Worm (Caenorhabditis elegans) whole organism, L2 larva: ENCODE measurements around the gene F08B12.11.

Experiments
- C34F6.9 ChIP-seq: fragments of 150-350 bp; optimal IDR thresholded peaks from 2 replicates; lab custom pipeline; 2014; ENCODE audit warnings: missing biosample characterization, missing genetic modification characterization
- F13H6.1 ChIP-seq: sonication (generic microtip); optimal IDR thresholded peaks from 2 replicates; lab custom pipeline; 2016; ENCODE audit warnings: missing genetic modification characterization, missing compliant biosample characterization
- Y55F3AM.14 ChIP-seq: fragments of 200-800 bp; sonication (Bioruptor generic); optimal IDR thresholded peaks from 2 replicates; lab custom pipeline; 2018; ENCODE audit warnings: mild to moderate bottlenecking, missing genetic modification characterization, missing compliant biosample characterization
- ZK546.5 ChIP-seq: sonication (generic microtip); optimal IDR thresholded peaks from 2 replicates; lab custom pipeline; 2017; ENCODE audit warnings: missing biosample characterization, missing genetic modification characterization
- alr-1 ChIP-seq: fragments of 150-350 bp; optimal IDR thresholded peaks from 2 replicates; lab custom pipeline; 2014; ENCODE audit warnings: missing biosample characterization, missing genetic modification characterization
- aly-2 ChIP-seq: fragments of 150-350 bp; optimal IDR thresholded peaks from 2 replicates; lab custom pipeline; 2014; ENCODE audit warnings: missing biosample characterization, missing genetic modification characterization
- ama-1 ChIP-seq: fragments of 150-350 bp; optimal IDR thresholded peaks from 2 replicates; lab custom pipeline; 2018; ENCODE audit warnings: inconsistent platforms
- blmp-1 ChIP-seq: sonication (generic microtip); optimal IDR thresholded peaks from 2 replicates; lab custom pipeline; 2017; ENCODE audit warnings: missing genetic modification characterization, mild to moderate bottlenecking, missing compliant biosample characterization, antibody characterized with exemption, moderate library complexity; ENCODE audit not compliant: insufficient read depth
- ceh-16 ChIP-seq: fragments of 150-350 bp; optimal IDR thresholded peaks from 2 replicates; lab custom pipeline; 2014; ENCODE audit warnings: missing biosample characterization, missing genetic modification characterization
- ceh-82 ChIP-seq: fragments of 150-350 bp; optimal IDR thresholded peaks from 2 replicates; lab custom pipeline; 2014; ENCODE audit warnings: missing biosample characterization, missing genetic modification characterization
- crh-2 ChIP-seq: sonication (generic microtip); optimal IDR thresholded peaks from 2 replicates; lab custom pipeline; 2017; ENCODE audit warnings: missing biosample characterization, missing genetic modification characterization
- egl-27 ChIP-seq: sonication (generic microtip); optimal IDR thresholded peaks from 3 replicates; lab custom pipeline; 2017; ENCODE audit warnings: missing biosample characterization, missing genetic modification reagents, missing genetic modification characterization
- elt-1 ChIP-seq: fragments of 150-350 bp; optimal IDR thresholded peaks from 2 replicates; lab custom pipeline; 2014; ENCODE audit warnings: missing biosample characterization, missing genetic modification characterization
- elt-3 ChIP-seq: sonication (generic microtip); optimal IDR thresholded peaks from 2 replicates; lab custom pipeline; 2017; ENCODE audit warnings: missing biosample characterization, missing genetic modification characterization
- fos-1 ChIP-seq: fragments of 150-350 bp; optimal IDR thresholded peaks from 2 replicates; lab custom pipeline; 2014; ENCODE audit warnings: missing biosample characterization, missing genetic modification characterization
- gmeb-1 ChIP-seq: fragments of 150-350 bp; optimal IDR thresholded peaks from 2 replicates; lab custom pipeline; 2014; ENCODE audit warnings: missing biosample characterization, missing genetic modification characterization
- lin-11 ChIP-seq: fragments of 150-350 bp; sonication (generic microtip); optimal IDR thresholded peaks from 2 replicates; lab custom pipeline; 2014; ENCODE audit warnings: missing biosample characterization, missing genetic modification characterization, inconsistent platforms, mixed read lengths
- lin-13 ChIP-seq: fragments of 150-350 bp; optimal IDR thresholded peaks from 2 replicates; lab custom pipeline; 2014; ENCODE audit warnings: missing biosample characterization, missing genetic modification reagents, missing genetic modification characterization
- lin-39 ChIP-seq: fragments of 150-350 bp; optimal IDR thresholded peaks from 2 replicates; lab custom pipeline; 2014; ENCODE audit warnings: missing biosample characterization, missing genetic modification reagents, missing genetic modification characterization
- lsy-2 ChIP-seq, 2 experiments: fragments of 150-350 bp in 1 of 2; sonication (generic microtip) in 1 of 2; optimal IDR thresholded peaks; 2 replicates each; lab custom pipeline; 2014 to 2017; ENCODE audit warnings: missing biosample characterization in 2 of 2, missing genetic modification characterization in 2 of 2
- mab-5 ChIP-seq: fragments of 150-350 bp; optimal IDR thresholded peaks from 2 replicates; lab custom pipeline; 2014; ENCODE audit warnings: missing biosample characterization, missing genetic modification characterization
- mdl-1 ChIP-seq, 2 experiments: fragments of 150-350 bp in 1 of 2; sonication (generic microtip) in 1 of 2; optimal IDR thresholded peaks; 2 replicates each; lab custom pipeline; 2017; ENCODE audit warnings: missing biosample characterization in 2 of 2, missing genetic modification characterization in 2 of 2
- nhr-11 ChIP-seq: fragments of 150-350 bp; optimal IDR thresholded peaks from 2 replicates; lab custom pipeline; 2014; ENCODE audit warnings: missing biosample characterization, missing genetic modification characterization
- nhr-12 ChIP-seq: fragments of 150-350 bp; optimal IDR thresholded peaks from 2 replicates; lab custom pipeline; 2014; ENCODE audit warnings: missing biosample characterization, missing genetic modification characterization
- nhr-129 ChIP-seq: fragments of 150-350 bp; optimal IDR thresholded peaks from 2 replicates; lab custom pipeline; 2014; ENCODE audit warnings: missing biosample characterization, missing genetic modification characterization
- nhr-21 ChIP-seq: fragments of 150-350 bp; optimal IDR thresholded peaks from 2 replicates; lab custom pipeline; 2014; ENCODE audit warnings: missing biosample characterization, missing genetic modification characterization
- nhr-25 ChIP-seq: fragments of 150-350 bp; sonication (generic microtip); optimal IDR thresholded peaks from 3 replicates; lab custom pipeline; 2014; ENCODE audit warnings: missing biosample characterization, missing genetic modification characterization
- nhr-6 ChIP-seq: fragments of 150-350 bp; optimal IDR thresholded peaks from 2 replicates; lab custom pipeline; 2014; ENCODE audit warnings: missing biosample characterization, missing genetic modification characterization
- nhr-77 ChIP-seq: fragments of 150-350 bp; optimal IDR thresholded peaks from 2 replicates; lab custom pipeline; 2014; ENCODE audit warnings: missing biosample characterization, missing genetic modification characterization
- peb-1 ChIP-seq: fragments of 150-350 bp; optimal IDR thresholded peaks from 2 replicates; lab custom pipeline; 2014; ENCODE audit warnings: missing biosample characterization, missing genetic modification characterization
- sem-4 ChIP-seq: fragments of 150-350 bp; optimal IDR thresholded peaks from 2 replicates; lab custom pipeline; 2014; ENCODE audit warnings: missing biosample characterization, missing genetic modification reagents, missing genetic modification characterization
- sma-3 ChIP-seq: sonication (generic microtip); optimal IDR thresholded peaks from 2 replicates; lab custom pipeline; 2016; ENCODE audit warnings: missing genetic modification reagents, missing genetic modification characterization, missing compliant biosample characterization
- sma-9 ChIP-seq, 2 experiments: fragments of 150-350 bp in 1 of 2; sonication (generic microtip) in 1 of 2; optimal IDR thresholded peaks; 2 replicates each; lab custom pipeline; 2014 to 2016; ENCODE audit warnings: missing genetic modification characterization in 2 of 2, mild to moderate bottlenecking in 1 of 2, missing biosample characterization in 1 of 2, missing compliant biosample characterization in 1 of 2, missing genetic modification reagents in 1 of 2, moderate library complexity in 1 of 2
- snpc-4 ChIP-seq: fragments of 150-350 bp; optimal IDR thresholded peaks from 2 replicates; lab custom pipeline; 2014; ENCODE audit warnings: missing biosample characterization, missing genetic modification characterization
- unc-39 ChIP-seq: fragments of 150-350 bp; optimal IDR thresholded peaks from 2 replicates; lab custom pipeline; 2014; ENCODE audit warnings: missing biosample characterization, missing genetic modification characterization
- unc-55 ChIP-seq: fragments of 150-350 bp; sonication (generic microtip); optimal IDR thresholded peaks from 3 replicates; lab custom pipeline; 2014; ENCODE audit warnings: missing biosample characterization, missing genetic modification reagents, missing genetic modification characterization
- unc-62 ChIP-seq: fragments of 150-350 bp; optimal IDR thresholded peaks from 2 replicates; lab custom pipeline; 2014; ENCODE audit warnings: missing biosample characterization, missing genetic modification reagents, missing genetic modification characterization
- zag-1 ChIP-seq: fragments of 150-350 bp; optimal IDR thresholded peaks from 2 replicates; lab custom pipeline; 2014; ENCODE audit warnings: missing biosample characterization, missing genetic modification characterization
- ztf-1 ChIP-seq: fragments of 200-800 bp; sonication (Bioruptor generic); conservative IDR thresholded peaks from 2 replicates; pipeline ENCODE4 v1.3.6; 2022; ENCODE audit warnings: missing genetic modification characterization, missing compliant biosample characterization
- ztf-11 ChIP-seq: sonication (generic microtip); optimal IDR thresholded peaks from 2 replicates; lab custom pipeline; 2017; ENCODE audit warnings: missing biosample characterization, missing genetic modification characterization
- ztf-4 ChIP-seq: fragments of 150-350 bp; optimal IDR thresholded peaks from 2 replicates; lab custom pipeline; 2014; ENCODE audit warnings: missing biosample characterization, missing genetic modification characterization

Gene F08B12.11

DNA sequence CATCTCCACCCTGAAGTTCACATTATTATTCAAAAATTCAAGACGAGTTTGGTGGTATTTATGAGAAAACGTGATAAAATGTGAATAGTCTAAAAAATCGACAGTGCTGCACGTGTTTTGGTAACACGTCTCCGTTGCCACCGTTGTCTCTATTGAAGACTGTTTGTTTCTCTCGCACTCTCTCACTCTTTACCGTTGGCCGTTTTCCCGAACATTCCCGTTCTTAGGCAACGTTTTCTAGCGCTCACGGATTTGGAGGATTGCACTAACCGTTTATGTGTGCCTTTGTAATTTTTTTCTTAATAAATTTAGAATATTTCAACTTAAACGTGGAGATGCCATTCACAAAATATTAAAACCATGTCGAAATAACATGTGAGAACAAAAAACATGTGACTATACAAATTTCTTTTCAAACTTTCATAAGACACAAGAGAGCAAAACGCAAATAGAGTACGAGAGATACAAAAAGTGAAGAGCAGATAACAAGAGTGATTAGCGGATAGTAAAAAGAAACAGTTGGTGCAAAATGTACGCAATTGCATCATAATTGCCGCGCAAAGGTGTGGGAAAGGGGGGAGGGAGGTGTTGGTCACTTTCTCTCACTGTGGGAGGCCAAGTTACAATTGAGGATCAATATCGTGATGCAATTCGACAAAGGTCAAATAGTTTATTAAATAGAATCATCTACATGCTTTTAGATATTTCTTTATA lies 30.1 kb downstream of the F08B12.11 start, which contains the start of gene pek-1:
TSS of gene pek-1 (minus strand) at position 51 of the 714 bp plus-strand sequence.
- peak; percentile 96 for TF ChIP-seq nhr-129 (tag; lab: Kevin White, UChicago)
- peak; percentile 71 for TF ChIP-seq C34F6.9
- peak in 1 of 2 experiments; percentile 72 for TF ChIP-seq mdl-1 (tag; optimal IDR thresholded peaks at IDR 0.05; lab: Kevin White, UChicago)
- no peak for TF ChIP-seq peb-1
- peak; percentile 65 for TF ChIP-seq nhr-25
- TF ChIP-seq F13H6.1 (tag; lab: Kevin White, UChicago), result peak; percentile 75
- TF ChIP-seq lin-13 (GFP tag; lab: Kevin White, UChicago), result peak; percentile 14
- TF ChIP-seq snpc-4, result no peak
- no peak for TF ChIP-seq mab-5 (tag; lab: Kevin White, UChicago)
- no peak for TF ChIP-seq nhr-12
- TF ChIP-seq unc-39 (tag; lab: Kevin White, UChicago), result no peak
- TF ChIP-seq unc-62, result no peak
- TF ChIP-seq sma-9 (GFP tag; optimal IDR thresholded peaks at IDR 0.05; lab: Kevin White, UChicago), result peak; percentile 61
- TF ChIP-seq sma-9 (tag; optimal IDR thresholded peaks at IDR 0.05; lab: Kevin White, UChicago), result no peak
- TF ChIP-seq nhr-6 (tag; lab: Kevin White, UChicago), result no peak
- TF ChIP-seq nhr-21 (tag; lab: Kevin White, UChicago), result peak; percentile 12
- peak; percentile 33 for TF ChIP-seq sem-4 (tag; lab: Kevin White, UChicago)
- peak; percentile 74 for TF ChIP-seq blmp-1 (tag; lab: Kevin White, UChicago)
- no peak for TF ChIP-seq ztf-4 (tag; lab: Kevin White, UChicago)
- no peak for TF ChIP-seq ZK546.5
- TF ChIP-seq egl-27 (tag; lab: Kevin White, UChicago), result no peak
- TF ChIP-seq lsy-2 (tag; optimal IDR thresholded peaks at IDR 0.05; lab: Kevin White, UChicago), result peak; percentile 14 to 54
- no peak for TF ChIP-seq alr-1 (tag; lab: Kevin White, UChicago)
- TF ChIP-seq sma-3 (GFP tag; lab: Kevin White, UChicago), result peak; percentile 55
- TF ChIP-seq ceh-82 (tag; lab: Kevin White, UChicago), result no peak
- no peak for TF ChIP-seq zag-1 (tag; lab: Kevin White, UChicago)
- TF ChIP-seq elt-3 (tag; lab: Kevin White, UChicago), result no peak
- no peak for TF ChIP-seq ztf-1
- no peak for TF ChIP-seq nhr-77
- TF ChIP-seq lin-39, result no peak
- TF ChIP-seq lin-11 (tag; lab: Kevin White, UChicago), result no peak
- TF ChIP-seq unc-55 (GFP tag; lab: Kevin White, UChicago), result peak; percentile 17
- TF ChIP-seq nhr-11, result no peak
- TF ChIP-seq crh-2 (tag; lab: Kevin White, UChicago), result peak; percentile 64
- TF ChIP-seq elt-1 (tag; lab: Kevin White, UChicago), result no peak
- no peak for TF ChIP-seq ztf-11 (tag; lab: Kevin White, UChicago)
- no peak for TF ChIP-seq aly-2
- TF ChIP-seq Y55F3AM.14 (GFP tag; lab: Kevin White, UChicago), result no peak
- TF ChIP-seq gmeb-1 (tag; lab: Kevin White, UChicago), result peak; percentile 6

- peak; percentile 52 for TF ChIP-seq fos-1 (tag; lab: Kevin White, UChicago)
- TF ChIP-seq sma-9 (GFP tag; optimal IDR thresholded peaks at IDR 0.05; lab: Kevin White, UChicago), result no peak
- no peak for TF ChIP-seq sma-9 (tag; optimal IDR thresholded peaks at IDR 0.05; lab: Kevin White, UChicago)
These were observed 33.8 kb downstream of the F08B12.11 start, which contains the start of gene F46C3.2 for ce11 chrX:11418667-11419066. Gene F46C3.2, minus strand, starts transcription at chrX:11418767.

DNA sequence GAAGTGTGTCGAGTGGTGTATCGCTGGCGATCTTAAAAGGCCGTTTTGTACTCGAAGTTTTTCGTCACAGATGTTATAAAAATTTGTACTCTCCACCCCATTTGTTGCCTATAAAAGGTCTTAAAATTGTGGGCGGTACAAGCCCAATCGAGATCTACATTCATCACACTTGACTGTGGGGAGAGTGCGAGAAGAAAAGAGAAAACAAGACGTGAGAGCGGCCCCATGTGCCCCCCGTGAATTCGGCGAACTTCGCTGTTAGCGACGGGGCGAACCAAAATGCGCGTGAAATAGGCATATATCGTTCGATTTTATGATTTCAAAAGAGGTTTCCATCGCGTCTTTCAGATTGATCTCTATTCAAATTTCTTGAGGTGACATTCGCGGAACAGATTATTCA lies 35.1 kb downstream of the F08B12.11 start, which contains the start of gene F46C3.6:
TSS of gene F46C3.6 (minus strand) at position 87 of the 400 bp plus-strand sequence.
- TF ChIP-seq ama-1 (lab: Kevin White, UChicago), result no peak
- no peak for TF ChIP-seq peb-1
- TF ChIP-seq nhr-25, result peak; percentile 80
- TF ChIP-seq sma-3 (GFP tag; lab: Kevin White, UChicago), result peak; percentile 79
- TF ChIP-seq mdl-1 (tag; optimal IDR thresholded peaks at IDR 0.05; lab: Kevin White, UChicago), result no peak
- peak; percentile 71 for TF ChIP-seq blmp-1 (tag; lab: Kevin White, UChicago)
- no peak for TF ChIP-seq ceh-16 (tag; lab: Kevin White, UChicago)
